Fruit fly (Drosophila melanogaster): ENCODE results near the gene CG34302.
A peak's percentile ranks its signal among the peaks of the same experiment; 100 is the strongest.

Gene CG34302

DNA sequence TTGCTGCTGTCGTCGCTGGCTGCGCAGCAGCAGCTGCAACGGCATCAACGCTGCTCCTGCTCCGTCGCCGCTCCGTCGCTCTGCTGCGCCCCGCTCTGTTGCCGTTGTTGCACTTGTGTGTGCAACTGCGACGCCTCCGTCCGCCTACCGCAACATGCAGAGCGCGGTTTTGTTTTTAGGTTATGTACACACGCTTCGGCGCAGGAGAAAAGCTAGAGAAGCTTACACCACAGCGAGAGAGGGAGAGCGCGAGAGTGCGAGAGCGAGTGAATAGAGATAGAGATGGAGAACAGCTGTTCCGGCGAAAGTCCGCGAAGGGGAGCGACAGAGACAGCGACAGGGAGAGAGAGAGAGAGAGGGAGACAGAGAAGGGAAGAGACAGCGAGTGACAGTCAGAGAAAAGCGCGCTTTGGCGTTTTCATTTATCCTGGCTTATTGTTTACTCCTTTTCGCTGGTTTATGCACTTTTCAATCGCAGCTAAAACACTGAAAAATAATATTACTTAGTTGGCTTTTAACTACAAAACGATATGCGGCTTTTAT lies 42.3 kb upstream of the CG34302 start:
- TF ChIP-seq fkh (GFP tag; optimal IDR thresholded peaks at IDR 0.05), result peak; percentile 3
- no peak for TF ChIP-seq Ets96B (tag; optimal IDR thresholded peaks at IDR 0.05)

DNA sequence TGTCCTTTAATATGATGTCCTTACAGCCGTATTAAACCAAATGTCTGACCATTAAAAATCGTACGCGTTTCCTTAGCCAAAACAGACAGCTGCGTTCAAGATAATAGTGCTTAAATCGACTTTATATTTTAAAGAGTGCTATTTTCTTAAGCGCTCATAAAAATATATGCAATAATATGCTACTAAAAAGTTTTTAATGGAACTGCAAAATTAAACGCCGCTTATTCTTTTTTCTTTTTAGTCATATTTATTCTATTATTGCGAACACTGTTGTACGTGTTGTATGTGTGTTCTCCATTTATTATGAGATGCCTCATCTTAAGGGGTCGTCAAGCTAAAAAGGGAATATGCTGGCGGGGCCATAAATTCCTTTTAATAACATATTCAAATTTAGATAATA lies 36.9 kb upstream of the CG34302 start:
- TF ChIP-seq fd59A (GFP tag; optimal IDR thresholded peaks at IDR 0.05), result no peak
- TF ChIP-seq CG10631 (GFP tag; optimal IDR thresholded peaks at IDR 0.05), result no peak
- TF ChIP-seq CG11294 (GFP tag; IDR thresholded peaks at IDR 0.05), result no peak
- TF ChIP-seq CG3032 (tag; optimal IDR thresholded peaks at IDR 0.05), result no peak
- no peak for TF ChIP-seq vri (GFP tag; optimal IDR thresholded peaks at IDR 0.05)
- TF ChIP-seq Lpt (GFP tag; optimal IDR thresholded peaks at IDR 0.05), result no peak
- no peak for TF ChIP-seq CG6854 (GFP tag; optimal IDR thresholded peaks at IDR 0.05)
- TF ChIP-seq Hr38 (GFP tag; optimal IDR thresholded peaks at IDR 0.05), result no peak
- TF ChIP-seq CG32006 (GFP tag; optimal IDR thresholded peaks at IDR 0.05), result no peak
- TF ChIP-seq svp (GFP tag), result peak; percentile 20
- TF ChIP-seq Eip78C (GFP tag), result peak; percentile 46
- no peak for TF ChIP-seq CG10669 (GFP tag; optimal IDR thresholded peaks at IDR 0.05)
- TF ChIP-seq OdsH (GFP tag; optimal IDR thresholded peaks at IDR 0.05), result no peak
- TF ChIP-seq lz (GFP tag; optimal IDR thresholded peaks at IDR 0.05), result no peak
- TF ChIP-seq topi (GFP tag; optimal IDR thresholded peaks at IDR 0.05), result no peak
- TF ChIP-seq Ets21C (GFP tag; optimal IDR thresholded peaks at IDR 0.05), result no peak

DNA sequence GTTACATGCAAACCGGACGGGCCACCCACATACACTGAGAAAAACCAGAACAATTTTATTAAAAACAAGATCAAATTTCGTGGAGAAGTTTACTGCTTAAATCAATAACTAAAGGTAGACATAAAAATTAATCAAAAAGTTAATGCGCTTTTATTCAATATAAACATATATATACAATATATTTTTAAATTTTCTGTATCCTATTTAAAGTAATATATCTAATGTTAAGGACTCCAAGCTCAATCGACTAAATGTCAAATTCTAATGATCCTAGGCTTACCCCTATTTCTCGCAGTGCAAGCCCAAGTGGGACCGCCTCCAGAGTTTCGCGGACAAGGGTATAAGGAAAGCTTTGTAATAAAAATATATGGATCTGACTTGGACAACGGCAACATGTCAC lies 34.2 kb upstream of the CG34302 start:
- TF ChIP-seq CG8319 (GFP tag; optimal IDR thresholded peaks at IDR 0.05) (no peak), Hr38 (GFP tag; optimal IDR thresholded peaks at IDR 0.05) (no peak), dsx (GFP tag; optimal IDR thresholded peaks at IDR 0.05; ENCODE audit: poor library complexity, severe bottlenecking) (peak; percentile 8), CG11762 (GFP tag; optimal IDR thresholded peaks at IDR 0.05; ENCODE audit: insufficient read depth) (no peak), eg (GFP tag; IDR thresholded peaks at IDR 0.05) (no peak), cyc (GFP tag; optimal IDR thresholded peaks at IDR 0.05) (no peak), dac (GFP tag; optimal IDR thresholded peaks at IDR 0.05) (no peak), CG6276 (GFP tag; optimal IDR thresholded peaks at IDR 0.05) (no peak), CG10631 (GFP tag; optimal IDR thresholded peaks at IDR 0.05) (peak; percentile 5), CG32006 (GFP tag; optimal IDR thresholded peaks at IDR 0.05) (peak; percentile 25), Ets21C (GFP tag; optimal IDR thresholded peaks at IDR 0.05) (no peak), fkh (GFP tag; optimal IDR thresholded peaks at IDR 0.05) (no peak), CG11294 (GFP tag; IDR thresholded peaks at IDR 0.05) (no peak), CG15336 (GFP tag; IDR thresholded peaks at IDR 0.05) (no peak), topi (GFP tag; optimal IDR thresholded peaks at IDR 0.05) (no peak), lz (GFP tag; optimal IDR thresholded peaks at IDR 0.05) (no peak), CG8119 (GFP tag; IDR thresholded peaks at IDR 0.05) (0 out of 3 replicates have a peak, but pooled peaks have one; percentile 33), CG6808 (GFP tag; optimal IDR thresholded peaks at IDR 0.05) (no peak), CG31627 (GFP tag; optimal IDR thresholded peaks at IDR 0.05) (no peak), CG34406 (GFP tag; optimal IDR thresholded peaks at IDR 0.05) (no peak), CG6792 (GFP tag; optimal IDR thresholded peaks at IDR 0.05) (no peak), Blimp-1 (GFP tag; optimal IDR thresholded peaks at IDR 0.05) (no peak), Hr39 (GFP tag; optimal IDR thresholded peaks at IDR 0.05) (no peak), CG11902 (GFP tag; optimal IDR thresholded peaks at IDR 0.05) (no peak), CG7368 (GFP tag; optimal IDR thresholded peaks at IDR 0.05) (no peak), CG8632 (GFP tag; optimal IDR thresholded peaks at IDR 0.05) (no peak), acj6 (GFP tag; optimal IDR thresholded peaks at IDR 0.05) (no peak), Gug (GFP tag; IDR thresholded peaks at IDR 0.05) (no peak), pdm3 (GFP tag; optimal IDR thresholded peaks at IDR 0.05) (no peak), CG3032 (tag; optimal IDR thresholded peaks at IDR 0.05) (no peak), Sox15 (GFP tag; optimal IDR thresholded peaks at IDR 0.05) (no peak), esn (GFP tag; optimal IDR thresholded peaks at IDR 0.05) (no peak), Eip75B (GFP tag; optimal IDR thresholded peaks at IDR 0.05) (no peak), CG4318 (GFP tag; optimal IDR thresholded peaks at IDR 0.05) (no peak), svp (GFP tag) (no peak), Eip78C (GFP tag) (peak; percentile 38), Sox14 (GFP tag; optimal IDR thresholded peaks at IDR 0.05) (no peak), salr (GFP tag; optimal IDR thresholded peaks at IDR 0.05) (no peak), CG3919 (GFP tag; optimal IDR thresholded peaks at IDR 0.05) (no peak)
